Worm (Caenorhabditis elegans) whole organism, young adult: ENCODE data around the gene mrps-23.

Experiments
- B0261.1 ChIP-seq: sonication (generic microtip); optimal IDR thresholded peaks from 2 replicates; lab custom pipeline; 2016; ENCODE audit warnings: mild to moderate bottlenecking, missing genetic modification characterization, moderate library complexity, missing compliant biosample characterization
- F33H1.4 ChIP-seq: fragments of 200-800 bp; sonication (Bioruptor generic); IDR thresholded peaks from 2 replicates; pipeline ENCODE4 v1.3.6; 2022; ENCODE audit warnings: missing genetic modification reagents, missing genetic modification characterization, missing compliant biosample characterization
- F39B2.1 ChIP-seq: fragments of 200-800 bp; sonication (Bioruptor generic); IDR thresholded peaks from 2 replicates; pipeline ENCODE4 v1.3.6; 2022; ENCODE audit warnings: missing genetic modification reagents, missing genetic modification characterization, missing compliant biosample characterization
- F57A8.1 ChIP-seq: fragments of 200-800 bp; sonication (Bioruptor generic); optimal IDR thresholded peaks from 2 replicates; lab custom pipeline; 2018; ENCODE audit warnings: mild to moderate bottlenecking, missing genetic modification characterization, moderate library complexity, missing compliant biosample characterization
- K12H6.12 ChIP-seq: fragments of 200-800 bp; sonication (Bioruptor generic); optimal IDR thresholded peaks from 2 replicates; lab custom pipeline; 2018; ENCODE audit warnings: mild to moderate bottlenecking, missing genetic modification characterization, missing compliant biosample characterization
- Y79H2A.3 ChIP-seq: fragments of 200-800 bp; sonication (Bioruptor generic); conservative IDR thresholded peaks from 2 replicates; pipeline ENCODE4 v1.3.6; 2022; ENCODE audit warnings: missing genetic modification reagents, missing genetic modification characterization, missing compliant biosample characterization
- ama-1 ChIP-seq, 3 experiments: fragments of 150-350 bp in 1 of 3; sonication (generic microtip) in 2 of 3; optimal IDR thresholded peaks; 2 replicates each; lab custom pipeline; 2014 to 2018; ENCODE audit warnings: missing biosample characterization in 2 of 3, missing genetic modification characterization in 2 of 3, missing genetic modification reagents in 2 of 3
- hmg-20 ChIP-seq: fragments of 200-800 bp; sonication (Bioruptor generic); IDR thresholded peaks from 2 replicates; pipeline ENCODE4 v1.3.6; 2022; ENCODE audit warnings: missing genetic modification reagents, missing genetic modification characterization, missing compliant biosample characterization
- lsl-1 ChIP-seq: fragments of 200-800 bp; sonication (Bioruptor generic); optimal IDR thresholded peaks from 2 replicates; lab custom pipeline; 2018; ENCODE audit warnings: mild to moderate bottlenecking, missing genetic modification characterization, moderate library complexity, missing compliant biosample characterization
- nhr-90 ChIP-seq: sonication (generic microtip); optimal IDR thresholded peaks from 2 replicates; lab custom pipeline; 2016; ENCODE audit warnings: missing genotype, mild to moderate bottlenecking, missing genetic modification characterization, missing compliant biosample characterization
- tlf-1 ChIP-seq: fragments of 200-800 bp; sonication (Bioruptor generic); optimal IDR thresholded peaks from 2 replicates; lab custom pipeline; 2018; ENCODE audit warnings: mild to moderate bottlenecking, missing genetic modification characterization, missing compliant biosample characterization
- unc-62 ChIP-seq: fragments of 150-350 bp; optimal IDR thresholded peaks from 2 replicates; lab custom pipeline; 2014; ENCODE audit warnings: missing biosample characterization, missing genetic modification reagents, missing genetic modification characterization

DNA sequence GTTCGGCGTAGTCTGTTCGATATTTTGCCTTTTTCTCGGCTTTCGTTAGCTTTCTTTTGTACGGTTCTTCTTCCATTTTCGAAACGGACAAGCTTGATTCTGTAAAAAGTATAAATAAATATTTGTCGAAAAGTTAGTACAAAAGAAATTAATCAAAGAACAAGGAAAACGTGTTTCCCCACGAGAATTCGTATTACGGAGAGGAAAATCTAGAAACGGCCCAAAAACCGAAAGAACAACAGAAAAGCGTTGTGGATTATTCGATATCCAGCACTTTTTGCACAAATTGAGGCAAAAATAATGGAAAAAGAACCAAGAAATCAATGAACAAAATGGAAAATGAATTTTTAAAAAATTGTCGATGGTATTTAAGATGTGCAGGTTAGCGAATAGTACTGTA lies 18.8 kb upstream of the mrps-23 start, which contains the start of gene mut-7:
- TF ChIP-seq K12H6.12 (no peak), unc-62 (GFP tag; lab: Kevin White, UChicago) (no peak), nhr-90 (tag; lab: Kevin White, UChicago) (no peak), Y79H2A.3 (GFP tag; lab: Robert Waterston, UW) (no peak), hmg-20 (GFP tag; lab: Robert Waterston, UW) (no peak), tlf-1 (GFP tag; lab: Kevin White, UChicago) (no peak), ama-1 (optimal IDR thresholded peaks at IDR 0.05; lab: Kevin White, UChicago) (no peak), ama-1 (GFP tag; optimal IDR thresholded peaks at IDR 0.05; lab: Kevin White, UChicago) (no peak), lsl-1 (GFP tag; lab: Kevin White, UChicago) (no peak), B0261.1 (tag; lab: Kevin White, UChicago) (no peak), F33H1.4 (no peak), F57A8.1 (GFP tag; lab: Kevin White, UChicago) (no peak), F39B2.1 (GFP tag; lab: Robert Waterston, UW) (no peak)
